Fruit fly (Drosophila melanogaster): ENCODE results near the gene CG34267.

The CG34267 gene

dm6 chr3L:489354-489753 lies 10.9 kb downstream of the CG34267 start:
- TF ChIP-seq CG13204 (GFP tag; optimal IDR thresholded peaks at IDR 0.05) (no peak), CG15710 (tag; optimal IDR thresholded peaks at IDR 0.05) (no peak), CG8301 (tag; optimal IDR thresholded peaks at IDR 0.05) (no peak), CG14655 (GFP tag; optimal IDR thresholded peaks at IDR 0.05) (no peak), Pif1A (GFP tag; optimal IDR thresholded peaks at IDR 0.05) (no peak), fd96Ca (GFP tag; IDR thresholded peaks at IDR 0.05) (no peak), Pif1B (GFP tag; optimal IDR thresholded peaks at IDR 0.05) (no peak), CG9948 (tag; optimal IDR thresholded peaks at IDR 0.05) (no peak), D1 (tag; optimal IDR thresholded peaks at IDR 0.05) (no peak), CG12605 (GFP tag; IDR thresholded peaks at IDR 0.05) (no peak), CG10348 (GFP tag; IDR thresholded peaks at IDR 0.05) (no peak), rn (GFP tag; IDR thresholded peaks at IDR 0.05) (no peak)

- TF ChIP-seq CG4496 (GFP tag; IDR thresholded peaks at IDR 0.05) (0 out of 3 replicates have a peak, but pooled peaks have one; percentile 35), fd96Ca (GFP tag; IDR thresholded peaks at IDR 0.05) (no peak)
Observed at dm6 chr3L:488612-489011, 11.6 kb downstream of the CG34267 start.

- TF ChIP-seq CG8301 (tag; optimal IDR thresholded peaks at IDR 0.05), result no peak
- no peak for TF ChIP-seq CG34367 (tag; optimal IDR thresholded peaks at IDR 0.05)
- TF ChIP-seq gl (tag; optimal IDR thresholded peaks at IDR 0.05), result no peak
- no peak for TF ChIP-seq Ets98B (GFP tag; IDR thresholded peaks at IDR 0.05)
- no peak for TF ChIP-seq CG4496 (GFP tag; IDR thresholded peaks at IDR 0.05)
- TF ChIP-seq CG9948 (tag; optimal IDR thresholded peaks at IDR 0.05), result no peak
- no peak for TF ChIP-seq CG13204 (GFP tag; optimal IDR thresholded peaks at IDR 0.05)
- TF ChIP-seq CG8159 (tag; optimal IDR thresholded peaks at IDR 0.05), result no peak
- no peak for TF ChIP-seq CG12605 (GFP tag; IDR thresholded peaks at IDR 0.05)
- TF ChIP-seq CG17806 (tag; optimal IDR thresholded peaks at IDR 0.05), result no peak
- no peak for TF ChIP-seq Pif1B (GFP tag; optimal IDR thresholded peaks at IDR 0.05)
- no peak for TF ChIP-seq Snoo (tag; optimal IDR thresholded peaks at IDR 0.05)
- no peak for TF ChIP-seq rn (GFP tag; IDR thresholded peaks at IDR 0.05)
- TF ChIP-seq CG32121 (GFP tag; IDR thresholded peaks at IDR 0.05), result no peak
- TF ChIP-seq CG10348 (GFP tag; IDR thresholded peaks at IDR 0.05), result no peak
- TF ChIP-seq CG14655 (GFP tag; optimal IDR thresholded peaks at IDR 0.05), result no peak
Observed at dm6 chr3L:488159-488558, 12.1 kb downstream of the CG34267 start.

- TF ChIP-seq rn (GFP tag; IDR thresholded peaks at IDR 0.05) (no peak), gl (tag; optimal IDR thresholded peaks at IDR 0.05) (no peak), CG10348 (GFP tag; IDR thresholded peaks at IDR 0.05) (no peak), CG34367 (tag; optimal IDR thresholded peaks at IDR 0.05) (peak; percentile 5), CG13204 (GFP tag; optimal IDR thresholded peaks at IDR 0.05) (no peak), Ets98B (GFP tag; IDR thresholded peaks at IDR 0.05) (peak; percentile 26; the same call in 1 of the 2 replicates), CG8301 (tag; optimal IDR thresholded peaks at IDR 0.05) (peak; percentile 60), CG8159 (tag; optimal IDR thresholded peaks at IDR 0.05) (no peak), CG15710 (tag; optimal IDR thresholded peaks at IDR 0.05) (no peak), Snoo (tag; optimal IDR thresholded peaks at IDR 0.05) (no peak), CG17806 (tag; optimal IDR thresholded peaks at IDR 0.05) (peak; percentile 41), Pif1B (GFP tag; optimal IDR thresholded peaks at IDR 0.05) (peak; percentile 18), CG32121 (GFP tag; IDR thresholded peaks at IDR 0.05) (no peak), CG9948 (tag; optimal IDR thresholded peaks at IDR 0.05) (peak; percentile 25), EcR (GFP tag; optimal IDR thresholded peaks at IDR 0.05) (no peak), CG12605 (GFP tag; IDR thresholded peaks at IDR 0.05) (0 out of 2 replicates have a peak, but pooled peaks have one; percentile 31), Pif1A (GFP tag; optimal IDR thresholded peaks at IDR 0.05) (no peak), CG4496 (GFP tag; IDR thresholded peaks at IDR 0.05) (0 out of 3 replicates have a peak, but pooled peaks have one; percentile 5), fd96Ca (GFP tag; IDR thresholded peaks at IDR 0.05) (peak; percentile 35; the same call in 1 of the 3 replicates), D1 (tag; optimal IDR thresholded peaks at IDR 0.05) (no peak), CG14655 (GFP tag; optimal IDR thresholded peaks at IDR 0.05) (peak; percentile 72)
Observed at dm6 chr3L:485393-485792, 14.9 kb downstream of the CG34267 start.

- peak; percentile 71 for TF ChIP-seq CG15710 (tag; optimal IDR thresholded peaks at IDR 0.05)
- no peak for TF ChIP-seq Snoo (tag; optimal IDR thresholded peaks at IDR 0.05)
- TF ChIP-seq rn (GFP tag; IDR thresholded peaks at IDR 0.05), result no peak
- no peak for TF ChIP-seq CG12605 (GFP tag; IDR thresholded peaks at IDR 0.05)
- no peak for TF ChIP-seq CG4496 (GFP tag; IDR thresholded peaks at IDR 0.05)
- peak; percentile 65 for TF ChIP-seq CG17806 (tag; optimal IDR thresholded peaks at IDR 0.05)
- peak; percentile 76 for TF ChIP-seq CG8159 (tag; optimal IDR thresholded peaks at IDR 0.05)
- peak; percentile 60 for TF ChIP-seq CG14655 (GFP tag; optimal IDR thresholded peaks at IDR 0.05)
- peak; percentile 94 for TF ChIP-seq EcR (GFP tag; optimal IDR thresholded peaks at IDR 0.05)
- no peak for TF ChIP-seq CG32121 (GFP tag; IDR thresholded peaks at IDR 0.05)
- no peak for TF ChIP-seq CG13204 (GFP tag; optimal IDR thresholded peaks at IDR 0.05)
- TF ChIP-seq CG8301 (tag; optimal IDR thresholded peaks at IDR 0.05), result peak; percentile 63
- no peak for TF ChIP-seq Ets98B (GFP tag; IDR thresholded peaks at IDR 0.05)
- TF ChIP-seq gl (tag; optimal IDR thresholded peaks at IDR 0.05), result peak; percentile 38
- TF ChIP-seq CG9948 (tag; optimal IDR thresholded peaks at IDR 0.05), result peak; percentile 71
- peak; percentile 10 for TF ChIP-seq Pif1A (GFP tag; optimal IDR thresholded peaks at IDR 0.05)
- no peak for TF ChIP-seq fd96Ca (GFP tag; IDR thresholded peaks at IDR 0.05)
- TF ChIP-seq CG34367 (tag; optimal IDR thresholded peaks at IDR 0.05), result peak; percentile 60
- TF ChIP-seq D1 (tag; optimal IDR thresholded peaks at IDR 0.05), result no peak
- no peak for TF ChIP-seq CG10348 (GFP tag; IDR thresholded peaks at IDR 0.05)
- TF ChIP-seq Pif1B (GFP tag; optimal IDR thresholded peaks at IDR 0.05), result peak; percentile 1
Observed at dm6 chr3L:484554-485305, 15.5 kb downstream of the CG34267 start.

Measured in whole organism, pupa.